2 fruit fly cellular contexts compared by ENCODE assay signal in the genomic region with DNA sequence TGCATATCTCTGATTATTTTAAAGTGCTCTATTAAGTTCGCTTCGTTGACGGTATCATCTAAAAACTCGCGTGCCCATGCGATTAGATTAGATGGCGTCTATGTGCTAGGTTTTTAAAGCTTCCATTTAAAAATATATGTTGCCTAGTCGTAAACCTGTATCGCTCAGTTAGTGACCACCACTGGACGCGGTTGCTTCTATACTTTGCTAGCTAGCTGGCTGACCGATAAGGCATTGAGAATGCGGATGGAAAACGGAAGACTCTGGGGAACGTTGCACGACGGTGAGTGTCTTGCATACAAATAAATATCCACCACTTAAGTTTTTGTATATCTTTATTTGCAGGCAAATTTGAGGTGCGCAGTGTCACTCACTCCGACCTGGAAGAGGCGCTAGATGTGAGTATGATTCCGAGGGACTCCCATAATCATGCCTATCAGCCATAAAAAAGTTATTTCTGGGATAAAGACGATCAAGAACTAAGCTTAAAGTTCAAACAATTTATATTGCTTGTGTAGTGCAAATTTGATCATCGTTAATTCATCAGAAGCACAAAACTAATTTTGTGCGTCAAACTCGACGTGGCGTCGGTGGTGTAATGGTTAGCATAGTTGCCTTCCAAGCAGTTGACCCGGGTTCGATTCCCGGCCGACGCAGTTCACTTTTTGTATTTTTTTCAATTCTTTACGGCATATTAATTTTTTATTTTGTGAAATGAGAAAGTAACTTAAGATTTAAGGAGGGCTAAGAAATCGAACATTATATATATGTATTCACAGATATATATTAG.
TF ChIP-seq lines count a peak whose summit lies in the region.

A gene (plus strand): TSS at position 41 of the 790 bp plus-strand sequence.

TF ChIP-seq in whole organism, adult, 20 proteins besides CTCF, POLR2A, EP300 and RAD21 (continued from another document):
- TF ChIP-seq cnc (optimal IDR thresholded peaks at IDR 0.05; lab: Kevin White, UChicago) (no peak), CG7045 (GFP tag; optimal IDR thresholded peaks at IDR 0.05; lab: Kevin White, UChicago) (peak; percentile 47), Crg-1 (GFP tag; optimal IDR thresholded peaks at IDR 0.05; lab: Kevin White, UChicago) (no peak), CG5204 (GFP tag; optimal IDR thresholded peaks at IDR 0.05; lab: Kevin White, UChicago) (peak; percentile 25)
TF ChIP-seq in whole organism, adult: peak in this region for 12.

TF ChIP-seq in whole organism, embryonic, 481 proteins besides CTCF, POLR2A, EP300 and RAD21 (continued from another document):
- TF ChIP-seq ato (GFP tag; IDR thresholded peaks at IDR 0.05; lab: Robert Waterston, UW; ENCODE audit: partially characterized antibody), result peak; percentile 67
- peak; percentile 86 for TF ChIP-seq bbx (GFP tag; IDR thresholded peaks at IDR 0.05; lab: Robert Waterston, UW; ENCODE audit: partially characterized antibody)
- 0 out of 2 replicates have a peak, but pooled peaks have one; percentile 45 for TF ChIP-seq unc-4 (GFP tag; IDR thresholded peaks at IDR 0.05; lab: Robert Waterston, UW; ENCODE audit: partially characterized antibody)
- peak; percentile 79 for TF ChIP-seq Bgb (GFP tag; IDR thresholded peaks at IDR 0.05; lab: Robert Waterston, UW; ENCODE audit: partially characterized antibody)
- no peak for TF ChIP-seq CrebB (tag; optimal IDR thresholded peaks at IDR 0.05; lab: Kevin White, UChicago)
- TF ChIP-seq Dad (GFP tag; optimal IDR thresholded peaks at IDR 0.05; lab: Kevin White, UChicago), result no peak
- peak; percentile 77 for TF ChIP-seq nerfin-2 (GFP tag; IDR thresholded peaks at IDR 0.05; lab: Robert Waterston, UW; ENCODE audit: partially characterized antibody)
- peak; percentile 69 for TF ChIP-seq sd (tag; optimal IDR thresholded peaks at IDR 0.05; lab: Kevin White, UChicago)
- TF ChIP-seq CG10543 (GFP tag; optimal IDR thresholded peaks at IDR 0.05; lab: Kevin White, UChicago), result peak; percentile 71
- peak; percentile 59; the same call in 1 of the 3 replicates for TF ChIP-seq vnd (GFP tag; IDR thresholded peaks at IDR 0.05; lab: Robert Waterston, UW; ENCODE audit: partially characterized antibody)
- TF ChIP-seq Camta (GFP tag; optimal IDR thresholded peaks at IDR 0.05; lab: Kevin White, UChicago), result no peak
- peak; percentile 78 for TF ChIP-seq amos (GFP tag; IDR thresholded peaks at IDR 0.05; lab: Robert Waterston, UW; ENCODE audit: partially characterized antibody)
- TF ChIP-seq en (GFP tag; optimal IDR thresholded peaks at IDR 0.05; lab: Kevin White, UChicago), result no peak
- TF ChIP-seq cwo (GFP tag; optimal IDR thresholded peaks at IDR 0.05; lab: Kevin White, UChicago), result peak; percentile 95
- TF ChIP-seq CG14860 (GFP tag; IDR thresholded peaks at IDR 0.05; lab: Robert Waterston, UW; ENCODE audit: partially characterized antibody), result peak; percentile 80
- peak; percentile 26 for TF ChIP-seq lab (GFP tag; optimal IDR thresholded peaks at IDR 0.05; lab: Kevin White, UChicago)
- TF ChIP-seq sna (GFP tag; IDR thresholded peaks at IDR 0.05; lab: Robert Waterston, UW; ENCODE audit: partially characterized antibody), result peak; percentile 33; the same call in 1 of the 2 replicates
- no peak for TF ChIP-seq fd64A (GFP tag; optimal IDR thresholded peaks at IDR 0.05; lab: Kevin White, UChicago)
- TF ChIP-seq gro (GFP tag; optimal IDR thresholded peaks at IDR 0.05; lab: Kevin White, UChicago), result peak; percentile 42
- TF ChIP-seq CG7963 (GFP tag; IDR thresholded peaks at IDR 0.05; lab: Robert Waterston, UW; ENCODE audit: partially characterized antibody), result peak; percentile 63; the same call in 2 of the 3 replicates
- peak; percentile 83 for TF ChIP-seq grn (GFP tag; optimal IDR thresholded peaks at IDR 0.05; lab: Kevin White, UChicago)
- peak; percentile 80 for TF ChIP-seq tna (GFP tag; IDR thresholded peaks at IDR 0.05; lab: Robert Waterston, UW; ENCODE audit: partially characterized antibody)
- peak in 1 of 2 experiments; percentile 53 for TF ChIP-seq Eip74EF (GFP tag; optimal IDR thresholded peaks at IDR 0.05; lab: Kevin White, UChicago)
- no peak for TF ChIP-seq Atf6 (GFP tag; IDR thresholded peaks at IDR 0.05; lab: Robert Waterston, UW)
- TF ChIP-seq CG1792 (GFP tag; optimal IDR thresholded peaks at IDR 0.05; lab: Kevin White, UChicago), result peak; percentile 10
- no peak for TF ChIP-seq Dref (GFP tag; IDR thresholded peaks at IDR 0.05; lab: Robert Waterston, UW)
- no peak for TF ChIP-seq ara (GFP tag; IDR thresholded peaks at IDR 0.05; lab: Robert Waterston, UW)
- TF ChIP-seq pho (GFP tag; optimal IDR thresholded peaks at IDR 0.05; lab: Kevin White, UChicago), result peak; percentile 3
- peak; percentile 36 for TF ChIP-seq Nf-YC (tag; optimal IDR thresholded peaks at IDR 0.05; lab: Kevin White, UChicago)
- TF ChIP-seq knrl (GFP tag; IDR thresholded peaks at IDR 0.05; lab: Robert Waterston, UW; ENCODE audit: partially characterized antibody), result peak; percentile 58
- no peak for TF ChIP-seq Oaz (GFP tag; IDR thresholded peaks at IDR 0.05; lab: Robert Waterston, UW)
- TF ChIP-seq chm (GFP tag; IDR thresholded peaks at IDR 0.05; lab: Robert Waterston, UW), result no peak
- peak; percentile 30; the same call in 1 of the 2 replicates for TF ChIP-seq hbn (GFP tag; IDR thresholded peaks at IDR 0.05; lab: Robert Waterston, UW; ENCODE audit: partially characterized antibody)
- peak; percentile 89 for TF ChIP-seq CG34376 (GFP tag; optimal IDR thresholded peaks at IDR 0.05; lab: Kevin White, UChicago)
- peak; percentile 10; the same call in 1 of the 2 replicates for TF ChIP-seq inv (GFP tag; IDR thresholded peaks at IDR 0.05; lab: Robert Waterston, UW; ENCODE audit: partially characterized antibody)
- peak; percentile 39 for TF ChIP-seq CG13894 (tag; optimal IDR thresholded peaks at IDR 0.05; lab: Kevin White, UChicago)
- peak; percentile 88 for TF ChIP-seq Med (GFP tag; lab: Kevin White, UChicago)
- peak; percentile 57; the same call in 2 of the 4 replicates for TF ChIP-seq Dll (GFP tag; IDR thresholded peaks at IDR 0.05; lab: Robert Waterston, UW; ENCODE audit: partially characterized antibody)
- TF ChIP-seq BtbVII (GFP tag; optimal IDR thresholded peaks at IDR 0.05; lab: Kevin White, UChicago), result peak; percentile 63
- peak; percentile 15 for TF ChIP-seq CG10209 (GFP tag; optimal IDR thresholded peaks at IDR 0.05; lab: Kevin White, UChicago)
- TF ChIP-seq CG6689 (GFP tag; IDR thresholded peaks at IDR 0.05; lab: Robert Waterston, UW), result no peak
- TF ChIP-seq CG12659 (GFP tag; optimal IDR thresholded peaks at IDR 0.05; lab: Kevin White, UChicago), result peak; percentile 17
- TF ChIP-seq hkb (optimal IDR thresholded peaks at IDR 0.05; lab: Kevin White, UChicago), result no peak
- peak; percentile 25; the same call in 1 of the 2 replicates for TF ChIP-seq hkb (GFP tag; IDR thresholded peaks at IDR 0.05; lab: Robert Waterston, UW)
- TF ChIP-seq CG12769 (tag; optimal IDR thresholded peaks at IDR 0.05; lab: Kevin White, UChicago), result peak; percentile 22
- peak; percentile 28 for TF ChIP-seq mirr (GFP tag; optimal IDR thresholded peaks at IDR 0.05; lab: Kevin White, UChicago)
- TF ChIP-seq Side (GFP tag; optimal IDR thresholded peaks at IDR 0.05; lab: Kevin White, UChicago), result peak; percentile 35
- TF ChIP-seq CG6683 (GFP tag; optimal IDR thresholded peaks at IDR 0.05; lab: Kevin White, UChicago), result no peak
- TF ChIP-seq kni (GFP tag; optimal IDR thresholded peaks at IDR 0.05; lab: Kevin White, UChicago), result peak; percentile 12
- peak; percentile 63; the same call in 1 of the 3 replicates for TF ChIP-seq CG34224 (GFP tag; IDR thresholded peaks at IDR 0.05; lab: Robert Waterston, UW; ENCODE audit: partially characterized antibody)
- TF ChIP-seq E2f2 (GFP tag; IDR thresholded peaks at IDR 0.05; lab: Robert Waterston, UW), result 0 out of 2 replicates have a peak, but pooled peaks have one; percentile 18
- peak; percentile 52; the same call in 1 of the 4 replicates for TF ChIP-seq chinmo (GFP tag; IDR thresholded peaks at IDR 0.05; lab: Robert Waterston, UW; ENCODE audit: partially characterized antibody)
- TF ChIP-seq GATAe (GFP tag; conservative IDR thresholded peaks at IDR 0.05; lab: Robert Waterston, UW), result peak; percentile 77
- no peak for TF ChIP-seq CG33557 (GFP tag; optimal IDR thresholded peaks at IDR 0.05; lab: Kevin White, UChicago)
- peak; percentile 72 for TF ChIP-seq sug (tag; optimal IDR thresholded peaks at IDR 0.05; lab: Kevin White, UChicago)
- TF ChIP-seq Bdp1 (GFP tag; optimal IDR thresholded peaks at IDR 0.05; lab: Kevin White, UChicago), result peak; percentile 99
- TF ChIP-seq sima (GFP tag; optimal IDR thresholded peaks at IDR 0.05; lab: Kevin White, UChicago), result no peak
- TF ChIP-seq Scr (GFP tag; IDR thresholded peaks at IDR 0.05; lab: Robert Waterston, UW; ENCODE audit: partially characterized antibody), result peak; percentile 69
- peak; percentile 83 for TF ChIP-seq Opbp (GFP tag; IDR thresholded peaks at IDR 0.05; lab: Robert Waterston, UW; ENCODE audit: partially characterized antibody)
